Fruit fly (Drosophila melanogaster): ENCODE data around the gene CG42594.

The CG42594 gene

DNA sequence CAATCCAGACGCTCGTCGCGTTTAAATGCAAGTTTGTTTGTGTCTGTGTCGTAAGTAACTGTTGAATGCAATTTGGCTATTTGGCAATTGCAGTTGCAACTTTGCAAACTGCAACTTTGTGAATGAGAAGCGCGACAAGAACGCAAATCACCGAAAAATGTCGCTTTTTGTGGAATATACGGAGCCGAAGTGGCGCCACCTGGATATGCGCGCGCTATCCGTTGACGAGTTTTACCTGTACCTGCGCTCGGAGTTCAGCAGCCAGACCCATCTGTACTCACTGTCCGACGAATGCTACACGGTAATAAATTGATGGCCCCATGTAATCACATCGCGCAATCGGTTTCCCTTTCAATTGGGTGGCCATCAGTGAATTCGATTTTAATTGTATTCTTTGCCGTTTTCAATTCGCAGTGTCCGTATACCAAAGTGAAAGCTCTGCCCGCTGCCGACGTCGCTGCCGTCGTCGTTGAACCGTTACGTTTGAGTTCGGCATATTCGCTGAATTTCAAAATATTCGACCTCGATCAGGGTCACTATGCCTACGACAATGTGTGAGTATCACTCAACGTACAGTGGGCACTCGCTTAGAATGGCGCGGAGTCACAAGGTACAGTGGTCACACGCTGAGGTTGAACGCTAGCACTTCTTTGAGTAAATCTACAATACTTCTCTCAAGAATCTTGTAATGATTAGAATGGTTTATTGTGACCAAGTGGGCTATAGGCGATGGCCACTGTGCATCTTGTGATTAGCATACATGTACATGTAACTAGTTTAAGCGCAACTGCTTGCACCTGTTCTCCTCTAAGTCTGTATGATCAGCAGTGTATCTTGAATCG lies 78.6 kb downstream of the CG42594 start (continued):
- TF ChIP-seq cyc (GFP tag; optimal IDR thresholded peaks at IDR 0.05) (peak; percentile 69), CG3919 (GFP tag; optimal IDR thresholded peaks at IDR 0.05) (peak; percentile 89), CG31627 (GFP tag; optimal IDR thresholded peaks at IDR 0.05) (peak; percentile 63), CG9139 (GFP tag; optimal IDR thresholded peaks at IDR 0.05) (peak; percentile 47), Ets96B (tag; optimal IDR thresholded peaks at IDR 0.05) (peak; percentile 75), CG34406 (GFP tag; optimal IDR thresholded peaks at IDR 0.05) (peak; percentile 74), CG4318 (GFP tag; optimal IDR thresholded peaks at IDR 0.05) (peak; percentile 71), Hr39 (GFP tag; optimal IDR thresholded peaks at IDR 0.05) (peak; percentile 63), Sox102F (GFP tag; optimal IDR thresholded peaks at IDR 0.05) (peak; percentile 51), fkh (GFP tag; optimal IDR thresholded peaks at IDR 0.05) (no peak), CG11294 (GFP tag; IDR thresholded peaks at IDR 0.05) (peak; percentile 87), CG6854 (GFP tag; optimal IDR thresholded peaks at IDR 0.05) (no peak), CG16779 (tag; optimal IDR thresholded peaks at IDR 0.05) (peak; percentile 62), salr (GFP tag; optimal IDR thresholded peaks at IDR 0.05) (peak; percentile 72 to 79), OdsH (GFP tag; optimal IDR thresholded peaks at IDR 0.05) (peak; percentile 88), Hr38 (GFP tag; optimal IDR thresholded peaks at IDR 0.05) (no peak), CG1621 (tag; optimal IDR thresholded peaks at IDR 0.05) (peak; percentile 80), esn (GFP tag; optimal IDR thresholded peaks at IDR 0.05) (peak; percentile 58)

DNA sequence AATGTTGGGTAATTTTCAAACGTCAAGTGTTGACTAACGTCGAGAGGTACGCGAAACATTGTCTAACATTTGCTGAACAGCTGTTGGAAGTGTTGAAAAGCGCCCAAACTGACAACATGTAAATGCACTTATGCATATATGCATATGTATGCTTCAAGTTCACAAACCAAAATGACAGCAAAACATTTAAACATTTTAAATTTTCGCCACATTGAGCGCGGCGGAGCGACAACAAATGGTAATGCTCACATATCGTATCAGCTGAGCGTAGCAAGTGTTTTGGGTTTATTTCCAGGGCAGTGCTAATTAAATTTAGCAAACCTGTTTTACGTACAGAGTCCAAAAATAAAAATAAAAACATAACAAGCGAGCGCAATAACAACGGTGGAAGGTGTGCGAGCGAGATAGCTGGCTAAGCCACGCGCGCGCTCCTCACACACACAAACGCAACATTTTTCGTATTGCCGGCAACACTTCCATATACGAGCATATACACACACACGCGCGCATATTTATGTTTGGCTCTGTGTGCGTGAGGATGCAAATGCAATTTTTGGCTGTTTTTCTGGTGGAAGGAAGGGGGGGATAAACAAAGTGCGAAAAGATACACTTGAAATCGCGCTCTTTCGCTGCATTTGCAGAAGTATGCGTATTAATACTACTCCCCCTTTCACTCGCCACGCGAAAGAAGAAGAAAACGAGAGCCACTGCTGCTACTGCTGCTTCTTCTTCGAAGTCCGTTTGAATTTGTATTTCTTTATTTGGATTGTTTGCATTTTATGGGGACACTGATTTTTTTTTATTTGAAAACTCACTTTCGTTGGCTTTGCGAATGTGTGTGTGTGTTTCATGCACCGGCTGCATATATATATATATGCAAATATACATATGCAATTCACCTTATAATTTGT lies 89.7 kb downstream of the CG42594 start:
- no peak for TF ChIP-seq Hr4 (GFP tag; optimal IDR thresholded peaks at IDR 0.05)
- no peak for TF ChIP-seq CG11902 (GFP tag; optimal IDR thresholded peaks at IDR 0.05)
- TF ChIP-seq acj6 (GFP tag; optimal IDR thresholded peaks at IDR 0.05): peak; percentile 23
- peak; percentile 56 for TF ChIP-seq lz (GFP tag; optimal IDR thresholded peaks at IDR 0.05)
- TF ChIP-seq CG6792 (GFP tag; optimal IDR thresholded peaks at IDR 0.05): no peak
- TF ChIP-seq CG16779 (tag; optimal IDR thresholded peaks at IDR 0.05): no peak
- no peak for TF ChIP-seq Hr38 (GFP tag; optimal IDR thresholded peaks at IDR 0.05)
- TF ChIP-seq fd59A (GFP tag; optimal IDR thresholded peaks at IDR 0.05): no peak
- TF ChIP-seq CG11762 (GFP tag; optimal IDR thresholded peaks at IDR 0.05; ENCODE audit: insufficient read depth): no peak
- no peak for TF ChIP-seq CG9139 (GFP tag; optimal IDR thresholded peaks at IDR 0.05)
- peak; percentile 24 for TF ChIP-seq CG6808 (GFP tag; optimal IDR thresholded peaks at IDR 0.05)
- TF ChIP-seq spab (GFP tag; optimal IDR thresholded peaks at IDR 0.05): no peak
- TF ChIP-seq Lpt (GFP tag; optimal IDR thresholded peaks at IDR 0.05): peak; percentile 16
- peak; percentile 70 for TF ChIP-seq dsx (GFP tag; optimal IDR thresholded peaks at IDR 0.05; ENCODE audit: poor library complexity, severe bottlenecking)
- TF ChIP-seq svp (GFP tag): peak; percentile 77
- TF ChIP-seq Sox102F (GFP tag; optimal IDR thresholded peaks at IDR 0.05): peak; percentile 59
- TF ChIP-seq Ets96B (tag; optimal IDR thresholded peaks at IDR 0.05): no peak
- TF ChIP-seq CG34406 (GFP tag; optimal IDR thresholded peaks at IDR 0.05): peak; percentile 15
- TF ChIP-seq cyc (GFP tag; optimal IDR thresholded peaks at IDR 0.05): peak; percentile 47
- no peak for TF ChIP-seq CG3032 (tag; optimal IDR thresholded peaks at IDR 0.05)
- TF ChIP-seq CG8632 (GFP tag; optimal IDR thresholded peaks at IDR 0.05): peak; percentile 6
- TF ChIP-seq Eip93F (GFP tag; optimal IDR thresholded peaks at IDR 0.05): no peak
- peak; percentile 76 for TF ChIP-seq vri (GFP tag; optimal IDR thresholded peaks at IDR 0.05)
- no peak for TF ChIP-seq CG11294 (GFP tag; IDR thresholded peaks at IDR 0.05)
- TF ChIP-seq fd85E (GFP tag; optimal IDR thresholded peaks at IDR 0.05): no peak
- peak; percentile 69 for TF ChIP-seq Blimp-1 (GFP tag; optimal IDR thresholded peaks at IDR 0.05)
- no peak for TF ChIP-seq eg (GFP tag; IDR thresholded peaks at IDR 0.05)
- TF ChIP-seq CG8319 (GFP tag; optimal IDR thresholded peaks at IDR 0.05): peak; percentile 2
- TF ChIP-seq CG6163 (GFP tag; IDR thresholded peaks at IDR 0.05): no peak
- TF ChIP-seq topi (GFP tag; optimal IDR thresholded peaks at IDR 0.05): peak; percentile 57
- TF ChIP-seq CG3919 (GFP tag; optimal IDR thresholded peaks at IDR 0.05): peak; percentile 44
- TF ChIP-seq Sox15 (GFP tag; optimal IDR thresholded peaks at IDR 0.05): no peak
- TF ChIP-seq fkh (GFP tag; optimal IDR thresholded peaks at IDR 0.05): no peak
- peak; percentile 44 for TF ChIP-seq Hr39 (GFP tag; optimal IDR thresholded peaks at IDR 0.05)
- no peak for TF ChIP-seq CG6854 (GFP tag; optimal IDR thresholded peaks at IDR 0.05)
- TF ChIP-seq Eip78C (GFP tag): peak; percentile 78
- peak; percentile 24 for TF ChIP-seq Eip75B (GFP tag; optimal IDR thresholded peaks at IDR 0.05)
- TF ChIP-seq CG8119 (GFP tag; IDR thresholded peaks at IDR 0.05): no peak

Data from whole organism, prepupa.